Fruit fly (Drosophila melanogaster) whole organism, embryonic: Measurements from ENCODE around the gene Sec24CD.

Experiments
- B-H1 ChIP-seq: fragments of 200-800 bp; sonication (Bioruptor generic); IDR thresholded peaks from 3 replicates; pipeline ENCODE4 v1.3.6; 2022; ENCODE audit warnings: missing biosample characterization, missing genetic modification characterization
- CG10959 ChIP-seq: fragments of 200-800 bp; sonication (Bioruptor generic); IDR thresholded peaks from 2 replicates; pipeline ENCODE4 v1.3.6; 2022; ENCODE audit warnings: missing biosample characterization, missing genetic modification characterization
- CG11504 ChIP-seq: fragments of 200-800 bp; sonication (Bioruptor generic); optimal IDR thresholded peaks from 3 replicates; lab custom pipeline; 2019; ENCODE audit warnings: missing biosample characterization, mild to moderate bottlenecking, missing genetic modification characterization, moderate library complexity
- CG12104 ChIP-seq: fragments of 200-800 bp; sonication (Bioruptor generic); optimal IDR thresholded peaks from 3 replicates; lab custom pipeline; 2016; ENCODE audit warnings: missing biosample characterization, missing genetic modification characterization
- CG13287 ChIP-seq: fragments of 200-800 bp; sonication (Bioruptor generic); IDR thresholded peaks from 2 replicates; pipeline ENCODE4 v1.3.6; 2022; ENCODE audit warnings: missing biosample characterization, missing genetic modification characterization; ENCODE audit not compliant: partially characterized antibody
- CG14667 ChIP-seq: fragments of 200-800 bp; sonication (Bioruptor generic); IDR thresholded peaks from 2 replicates; pipeline ENCODE4 v1.3.6; 2022; ENCODE audit warnings: missing biosample characterization, missing genetic modification characterization
- CG1647 ChIP-seq: fragments of 200-800 bp; sonication (Bioruptor generic); optimal IDR thresholded peaks from 3 replicates; lab custom pipeline; 2016; ENCODE audit warnings: missing biosample characterization, missing genetic modification characterization
- CG2712 ChIP-seq: fragments of 200-800 bp; optimal IDR thresholded peaks from 3 replicates; lab custom pipeline; 2019; ENCODE audit warnings: missing biosample characterization, mild to moderate bottlenecking, missing genetic modification characterization, moderate library complexity
- CG4404 ChIP-seq: fragments of 200-800 bp; sonication (Bioruptor generic); IDR thresholded peaks from 2 replicates; pipeline ENCODE4 v1.3.6; 2022; ENCODE audit warnings: missing biosample characterization, missing genetic modification characterization
- CG4820 ChIP-seq: fragments of 200-800 bp; sonication (Bioruptor generic); optimal IDR thresholded peaks from 3 replicates; lab custom pipeline; 2016; ENCODE audit warnings: missing biosample characterization, missing genetic modification characterization
- CG4854 ChIP-seq: fragments of 200-800 bp; sonication (Bioruptor generic); optimal IDR thresholded peaks from 2 replicates; lab custom pipeline; 2016; ENCODE audit warnings: missing biosample characterization, missing genetic modification characterization, inconsistent platforms
- CG7372 ChIP-seq: fragments of 200-800 bp; sonication (Bioruptor generic); IDR thresholded peaks from 2 replicates; pipeline ENCODE4 v1.3.6; 2022; ENCODE audit warnings: missing biosample characterization, missing genetic modification characterization
- CG8290 ChIP-seq, 3 experiments: fragments of 200-800 bp; sonication (Bioruptor generic); optimal IDR thresholded peaks; 2 replicates each; lab custom pipeline; 2016 to 2019; ENCODE audit warnings: missing biosample characterization in 3 of 3, missing genetic modification characterization in 3 of 3, mild to moderate bottlenecking in 2 of 3, moderate library complexity in 1 of 3
- CG8765 ChIP-seq: fragments of 200-800 bp; sonication (Bioruptor generic); IDR thresholded peaks from 2 replicates; pipeline ENCODE4 v1.3.6; 2022; ENCODE audit warnings: missing biosample characterization, missing genetic modification characterization
- CrebB ChIP-seq: fragments of 200-800 bp; sonication (Bioruptor generic); optimal IDR thresholded peaks from 3 replicates; lab custom pipeline; 2018; ENCODE audit warnings: missing biosample characterization, mild to moderate bottlenecking, missing genetic modification characterization
- Doc3 ChIP-seq: fragments of 200-800 bp; sonication (Bioruptor generic); IDR thresholded peaks from 3 replicates; pipeline ENCODE4 v1.3.6; 2022; ENCODE audit warnings: missing biosample characterization, missing genetic modification characterization; ENCODE audit not compliant: partially characterized antibody
- HLH54F ChIP-seq: fragments of 200-800 bp; sonication (Bioruptor generic); optimal IDR thresholded peaks from 3 replicates; lab custom pipeline; 2016; ENCODE audit warnings: missing biosample characterization, missing genetic modification characterization
- HLHmδ ChIP-seq: fragments of 200-800 bp; sonication (Bioruptor generic); optimal IDR thresholded peaks from 2 replicates; lab custom pipeline; 2018; ENCODE audit warnings: missing biosample characterization, mild to moderate bottlenecking, missing genetic modification characterization, moderate library complexity
- Hr3 ChIP-seq: fragments of 200-800 bp; sonication (Bioruptor generic); optimal IDR thresholded peaks from 3 replicates; lab custom pipeline; 2016; ENCODE audit warnings: missing biosample characterization, missing genetic modification characterization
- MBD-R2 ChIP-seq: fragments of 200-800 bp; sonication (Bioruptor generic); IDR thresholded peaks from 2 replicates; pipeline ENCODE4 v1.3.6; 2022; ENCODE audit warnings: missing biosample characterization, missing genetic modification characterization
- Med ChIP-seq: fragments of 200-800 bp; sonication (Bioruptor generic); peaks from one replicate; lab custom pipeline; 2016; ENCODE audit warnings: missing biosample characterization, missing genetic modification characterization, mild to moderate bottlenecking, inconsistent platforms, moderate library complexity
- NK7.1 ChIP-seq: fragments of 200-800 bp; sonication (Bioruptor generic); optimal IDR thresholded peaks from 3 replicates; lab custom pipeline; 2016; ENCODE audit warnings: missing biosample characterization, missing genetic modification characterization
- Ravus ChIP-seq: fragments of 200-800 bp; sonication (Bioruptor generic); IDR thresholded peaks from 2 replicates; pipeline ENCODE4 v1.3.6; 2022; ENCODE audit warnings: missing biosample characterization, missing genetic modification characterization
- Rfx ChIP-seq: fragments of 200-800 bp; sonication (Bioruptor generic); IDR thresholded peaks from 2 replicates; pipeline ENCODE4 v1.3.6; 2022; ENCODE audit warnings: missing biosample characterization, missing genetic modification characterization
- Rx ChIP-seq: fragments of 200-800 bp; sonication (Bioruptor generic); IDR thresholded peaks from 2 replicates; pipeline ENCODE4 v1.3.6; 2022; ENCODE audit warnings: missing biosample characterization, missing genetic modification characterization
- Sin3A ChIP-seq: fragments of >200 bp; optimal IDR thresholded peaks from 2 replicates; lab custom pipeline; 2018
- Xrp1 ChIP-seq: fragments of 200-800 bp; sonication (Bioruptor generic); IDR thresholded peaks from 2 replicates; pipeline ENCODE4 v1.3.6; 2022; ENCODE audit warnings: missing biosample characterization, missing genetic modification characterization
- abd-A ChIP-seq: fragments of 200-800 bp; sonication (Bioruptor generic); optimal IDR thresholded peaks from 3 replicates; lab custom pipeline; 2019; ENCODE audit warnings: missing biosample characterization, mild to moderate bottlenecking, missing genetic modification characterization, moderate library complexity
- cg ChIP-seq: fragments of 200-800 bp; sonication (Bioruptor generic); optimal IDR thresholded peaks from 3 replicates; lab custom pipeline; 2019; ENCODE audit warnings: missing biosample characterization, mild to moderate bottlenecking, missing genetic modification characterization, moderate library complexity
- chif ChIP-seq, 2 experiments: fragments of 200-800 bp; sonication (Bioruptor generic); optimal IDR thresholded peaks; 3 replicates each; lab custom pipeline; 2016; ENCODE audit warnings: missing biosample characterization in 2 of 2, missing genetic modification characterization in 2 of 2
- chinmo ChIP-seq: fragments of 200-800 bp; sonication (Bioruptor generic); IDR thresholded peaks from 4 replicates; pipeline ENCODE4 v1.3.6; 2022; ENCODE audit warnings: missing biosample characterization, missing genetic modification characterization; ENCODE audit not compliant: partially characterized antibody
- chm ChIP-seq: fragments of 200-800 bp; sonication (Bioruptor generic); IDR thresholded peaks from 2 replicates; pipeline ENCODE4 v1.3.6; 2022; ENCODE audit warnings: missing biosample characterization, missing genetic modification characterization
- crp ChIP-seq, 2 experiments: fragments of 200-800 bp; sonication (Bioruptor generic); optimal IDR thresholded peaks; 2 replicates in 1 of 2; 3 replicates in 1 of 2; lab custom pipeline; 2017; ENCODE audit warnings: missing biosample characterization in 2 of 2, missing genetic modification characterization in 2 of 2, mild to moderate bottlenecking in 1 of 2, moderate library complexity in 1 of 2
- eve ChIP-seq, 2 experiments: fragments of >200 bp; optimal IDR thresholded peaks; 2 replicates each; lab custom pipeline; 2017; ENCODE audit warnings: missing biosample characterization in 2 of 2, missing genetic modification characterization in 2 of 2
- gro ChIP-seq: fragments of 200-800 bp; sonication (Bioruptor generic); optimal IDR thresholded peaks from 2 replicates; lab custom pipeline; 2016; ENCODE audit warnings: missing biosample characterization, missing genetic modification characterization
- hbn ChIP-seq: fragments of 200-800 bp; sonication (Bioruptor generic); IDR thresholded peaks from 2 replicates; pipeline ENCODE4 v1.3.6; 2022; ENCODE audit warnings: missing biosample characterization, missing genetic modification characterization; ENCODE audit not compliant: partially characterized antibody
- hkb ChIP-seq, 2 experiments: fragments of 200-800 bp in 1 of 2; fragments of >200 bp in 1 of 2; sonication (Bioruptor generic) in 1 of 2; IDR thresholded peaks in 1 of 2; optimal IDR thresholded peaks in 1 of 2; 2 replicates each; pipeline versions ENCODE4 v1.3.6 to Lab custom; 2017 to 2022; ENCODE audit warnings: missing biosample characterization in 1 of 2, missing genetic modification characterization in 1 of 2
- kay ChIP-seq: fragments of 200-800 bp; sonication (Bioruptor generic); optimal IDR thresholded peaks from 2 replicates; lab custom pipeline; 2016; ENCODE audit warnings: missing biosample characterization, missing genetic modification characterization
- lbe ChIP-seq: fragments of 200-800 bp; sonication (Bioruptor generic); optimal IDR thresholded peaks from 2 replicates; lab custom pipeline; 2016; ENCODE audit warnings: missing biosample characterization, mild to moderate bottlenecking, missing genetic modification characterization
- lola ChIP-seq, 3 experiments: fragments of >200 bp in 2 of 3; fragments of 200-800 bp in 1 of 3; sonication (Bioruptor generic) in 1 of 3; optimal IDR thresholded peaks; 2 replicates each; lab custom pipeline; 2017 to 2019; ENCODE audit warnings: missing biosample characterization in 3 of 3, missing genetic modification characterization in 3 of 3, mild to moderate bottlenecking in 1 of 3, moderate library complexity in 1 of 3
- mam ChIP-seq: fragments of 200-800 bp; sonication (Bioruptor generic); optimal IDR thresholded peaks from 3 replicates; lab custom pipeline; 2016; ENCODE audit warnings: missing biosample characterization, missing genetic modification characterization
- nom ChIP-seq: fragments of 200-800 bp; sonication (Bioruptor generic); optimal IDR thresholded peaks from 2 replicates; lab custom pipeline; 2017; ENCODE audit warnings: missing biosample characterization, missing genetic modification characterization, mild to moderate bottlenecking, moderate library complexity, missing genetic modification reagents
- pan ChIP-seq, 4 experiments: fragments of >200 bp in 3 of 4; fragments of 200-800 bp in 1 of 4; sonication (Bioruptor generic) in 1 of 4; optimal IDR thresholded peaks in 3 of 4; IDR thresholded peaks in 1 of 4; 2 replicates each; pipeline versions ENCODE4 v1.3.6 to Lab custom; 2017 to 2022; ENCODE audit warnings: missing biosample characterization in 2 of 4, missing genetic modification characterization in 2 of 4, mixed read lengths in 1 of 4
- pb ChIP-seq: fragments of 200-800 bp; sonication (Bioruptor generic); optimal IDR thresholded peaks from 3 replicates; lab custom pipeline; 2016; ENCODE audit warnings: missing biosample characterization, missing genetic modification characterization
- rib ChIP-seq: fragments of 200-800 bp; sonication (Bioruptor generic); IDR thresholded peaks from 2 replicates; pipeline ENCODE4 v1.3.6; 2022; ENCODE audit warnings: missing biosample characterization, missing genetic modification characterization
- seq ChIP-seq: fragments of 200-800 bp; sonication (Bioruptor generic); IDR thresholded peaks from 2 replicates; pipeline ENCODE4 v1.3.6; 2022; ENCODE audit warnings: missing biosample characterization, missing genetic modification characterization
- sna ChIP-seq: fragments of 200-800 bp; sonication (Bioruptor generic); IDR thresholded peaks from 2 replicates; pipeline ENCODE4 v1.3.6; 2022; ENCODE audit warnings: missing biosample characterization, missing genetic modification characterization; ENCODE audit not compliant: partially characterized antibody
- sob ChIP-seq: fragments of 200-800 bp; sonication (Bioruptor generic); IDR thresholded peaks from 2 replicates; pipeline ENCODE4 v1.3.6; 2022; ENCODE audit warnings: missing biosample characterization, missing genetic modification characterization
- zen ChIP-seq: fragments of 200-800 bp; sonication (Bioruptor generic); optimal IDR thresholded peaks from 3 replicates; lab custom pipeline; 2018; ENCODE audit warnings: missing biosample characterization, mild to moderate bottlenecking, missing genetic modification characterization, moderate library complexity
- zfh1 ChIP-seq: fragments of 200-800 bp; sonication (Bioruptor generic); IDR thresholded peaks from 3 replicates; pipeline ENCODE4 v1.3.6; 2022; ENCODE audit warnings: missing biosample characterization, missing genetic modification characterization

The Sec24CD gene

DNA sequence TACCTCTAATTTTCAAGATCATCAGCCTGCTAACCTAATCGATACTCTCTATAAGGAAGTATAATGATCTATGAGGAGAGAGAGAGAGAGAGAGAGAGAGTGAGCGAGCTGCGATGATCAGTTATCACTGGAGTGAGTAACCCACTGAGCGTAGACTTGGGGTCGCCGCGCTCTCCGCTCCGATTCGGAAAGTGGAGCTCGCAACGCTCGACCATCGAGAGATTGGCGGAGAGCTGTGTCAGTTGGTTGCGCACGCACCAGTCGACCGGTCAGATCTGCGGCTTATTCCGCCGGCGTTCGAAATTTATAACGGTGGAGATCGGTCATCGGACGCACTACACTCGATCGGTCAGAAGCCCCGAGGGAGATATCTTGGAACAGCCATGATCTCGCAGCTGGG is 5.5 kb upstream of the Sec24CD start, which contains the start of gene CG4267 (continued):
- TF ChIP-seq rib (GFP tag; lab: Robert Waterston, UW): no peak
- TF ChIP-seq CG2712 (tag; lab: Kevin White, UChicago): no peak
- no peak for TF ChIP-seq CG10959
- TF ChIP-seq CG12104 (GFP tag; lab: Kevin White, UChicago): no peak
- TF ChIP-seq chinmo (GFP tag; lab: Robert Waterston, UW): peak; percentile 90; the same call in 3 of the 4 replicates
- TF ChIP-seq sob: 0 out of 2 replicates have a peak, but pooled peaks have one; percentile 19
- TF ChIP-seq CG8290 (GFP tag; optimal IDR thresholded peaks at IDR 0.05; lab: Kevin White, UChicago): no peak
- TF ChIP-seq CG8290 (tag; optimal IDR thresholded peaks at IDR 0.05; lab: Kevin White, UChicago): no peak
- no peak for TF ChIP-seq Ravus (GFP tag; lab: Robert Waterston, UW)
- no peak for TF ChIP-seq crp (GFP tag; optimal IDR thresholded peaks at IDR 0.05; lab: Kevin White, UChicago)
- no peak for TF ChIP-seq CG4404
- no peak for TF ChIP-seq abd-A (tag; lab: Kevin White, UChicago)
- no peak for TF ChIP-seq nom (GFP tag; lab: Kevin White, UChicago)
- no peak for TF ChIP-seq chif (GFP tag; optimal IDR thresholded peaks at IDR 0.05; lab: Kevin White, UChicago)
- no peak for TF ChIP-seq CG4820
- TF ChIP-seq seq (GFP tag; lab: Robert Waterston, UW): no peak
- TF ChIP-seq hbn (GFP tag; lab: Robert Waterston, UW): peak; percentile 50
- peak; percentile 50; the same call in 1 of the 2 replicates for TF ChIP-seq sna (GFP tag; lab: Robert Waterston, UW)
- no peak for TF ChIP-seq CG7372 (GFP tag; lab: Robert Waterston, UW)
- no peak for TF ChIP-seq CG11504
- peak; percentile 40 for TF ChIP-seq gro
- no peak for TF ChIP-seq mam (GFP tag; lab: Kevin White, UChicago)
- TF ChIP-seq zfh1 (GFP tag; lab: Robert Waterston, UW): 0 out of 3 replicates have a peak, but pooled peaks have one; percentile 43
- TF ChIP-seq Xrp1: no peak
- TF ChIP-seq NK7.1 (GFP tag; lab: Kevin White, UChicago): no peak
- no peak for TF ChIP-seq CrebB
- peak; percentile 80 for TF ChIP-seq Med (GFP tag; lab: Kevin White, UChicago)
- TF ChIP-seq B-H1: no peak
- no peak for TF ChIP-seq MBD-R2 (GFP tag; lab: Robert Waterston, UW)
- no peak for TF ChIP-seq lola (GFP tag; optimal IDR thresholded peaks at IDR 0.05; lab: Kevin White, UChicago)
- TF ChIP-seq hkb (optimal IDR thresholded peaks at IDR 0.05; lab: Kevin White, UChicago): no peak
- TF ChIP-seq hkb (GFP tag; IDR thresholded peaks at IDR 0.05; lab: Robert Waterston, UW): 0 out of 2 replicates have a peak, but pooled peaks have one; percentile 31
- no peak for TF ChIP-seq CG14667 (GFP tag; lab: Robert Waterston, UW)
- no peak for TF ChIP-seq kay (GFP tag; lab: Kevin White, UChicago)
- no peak for TF ChIP-seq zen
- TF ChIP-seq CG8765 (GFP tag; lab: Robert Waterston, UW): no peak
- peak; percentile 32; the same call in 1 of the 3 replicates for TF ChIP-seq Doc3 (GFP tag; lab: Robert Waterston, UW)
- TF ChIP-seq Sin3A (lab: Kevin White, UChicago): no peak
- TF ChIP-seq pb (GFP tag; lab: Kevin White, UChicago): no peak
- TF ChIP-seq cg (GFP tag; lab: Kevin White, UChicago): no peak
- TF ChIP-seq CG13287 (GFP tag; lab: Robert Waterston, UW): peak; percentile 50
- no peak for TF ChIP-seq lbe
- peak; percentile 60 for TF ChIP-seq chm (GFP tag; lab: Robert Waterston, UW)
- no peak for TF ChIP-seq HLHmδ (GFP tag; lab: Kevin White, UChicago)
- no peak for TF ChIP-seq CG1647 (GFP tag; lab: Kevin White, UChicago)
- TF ChIP-seq Rfx (GFP tag; lab: Robert Waterston, UW): peak; percentile 32; the same call in 1 of the 2 replicates
- no peak for TF ChIP-seq HLH54F (GFP tag; lab: Kevin White, UChicago)
- TF ChIP-seq pan (optimal IDR thresholded peaks at IDR 0.05; lab: Kevin White, UChicago): no peak
- TF ChIP-seq pan (GFP tag; optimal IDR thresholded peaks at IDR 0.05 in 1 of 2, IDR thresholded peaks at IDR 0.05 in 1 of 2): peak in 1 of 2 experiments; percentile 10
- TF ChIP-seq Rx (GFP tag; lab: Robert Waterston, UW): no peak
- TF ChIP-seq CG4854: no peak
- TF ChIP-seq Hr3 (GFP tag; lab: Kevin White, UChicago): no peak
- TF ChIP-seq eve (GFP tag; optimal IDR thresholded peaks at IDR 0.05; lab: Kevin White, UChicago): no peak
